Fruit fly (Drosophila melanogaster) whole organism, prepupa: Measurements from ENCODE around the gene CG18787.

ENCODE experiments used
- Blimp-1 ChIP-seq: fragments of 200-800 bp; sonication (Bioruptor generic); optimal IDR thresholded peaks from 3 replicates; lab custom pipeline; 2017; ENCODE audit warnings: missing biosample characterization, missing genetic modification characterization, mild to moderate bottlenecking, moderate library complexity, missing genetic modification reagents
- CG10631 ChIP-seq: fragments of 200-800 bp; sonication (Bioruptor generic); optimal IDR thresholded peaks from 2 replicates; lab custom pipeline; 2016; ENCODE audit warnings: missing biosample characterization, missing genetic modification characterization
- CG11294 ChIP-seq: fragments of 200-800 bp; sonication (Bioruptor generic); IDR thresholded peaks from 2 replicates; pipeline ENCODE4 v1.3.6; 2022; ENCODE audit warnings: missing biosample characterization, missing genetic modification characterization
- CG11902 ChIP-seq: fragments of 200-800 bp; sonication (Bioruptor generic); optimal IDR thresholded peaks from 3 replicates; lab custom pipeline; 2016; ENCODE audit warnings: missing biosample characterization, missing genetic modification characterization
- Eip75B ChIP-seq: fragments of 200-800 bp; sonication (Bioruptor generic); optimal IDR thresholded peaks from 3 replicates; lab custom pipeline; 2016; ENCODE audit warnings: missing biosample characterization, missing genetic modification characterization
- Gug ChIP-seq: fragments of 200-800 bp; sonication (Bioruptor generic); IDR thresholded peaks from 2 replicates; pipeline ENCODE4 v1.3.6; 2022; ENCODE audit warnings: missing biosample characterization, missing genetic modification characterization
- Hr4 ChIP-seq: fragments of 200-800 bp; sonication (Bioruptor generic); optimal IDR thresholded peaks from 3 replicates; lab custom pipeline; 2016; ENCODE audit warnings: missing biosample characterization, missing genetic modification characterization
- OdsH ChIP-seq: fragments of 200-800 bp; sonication (Bioruptor generic); optimal IDR thresholded peaks from 3 replicates; lab custom pipeline; 2016; ENCODE audit warnings: missing biosample characterization, missing genetic modification characterization
- Sox102F ChIP-seq: fragments of 200-800 bp; sonication (Bioruptor generic); optimal IDR thresholded peaks from 2 replicates; lab custom pipeline; 2016; ENCODE audit warnings: missing biosample characterization, mild to moderate bottlenecking, missing genetic modification characterization
- cyc ChIP-seq: fragments of 200-800 bp; sonication (Bioruptor generic); optimal IDR thresholded peaks from 3 replicates; lab custom pipeline; 2016; ENCODE audit warnings: missing biosample characterization, missing genetic modification characterization
- dac ChIP-seq: fragments of 200-800 bp; sonication (Bioruptor generic); optimal IDR thresholded peaks from 2 replicates; lab custom pipeline; 2017; ENCODE audit warnings: missing biosample characterization, mild to moderate bottlenecking, missing genetic modification characterization
- eg ChIP-seq: fragments of 200-800 bp; sonication (Bioruptor generic); IDR thresholded peaks from 3 replicates; pipeline ENCODE4 v1.3.6; 2022; ENCODE audit warnings: missing biosample characterization, missing genetic modification characterization
- fd85E ChIP-seq: fragments of 200-800 bp; sonication (Bioruptor generic); optimal IDR thresholded peaks from 3 replicates; lab custom pipeline; 2016; ENCODE audit warnings: missing biosample characterization, missing genetic modification characterization

- TF ChIP-seq Gug (GFP tag; lab: Robert Waterston, UW) (no peak), Eip75B (GFP tag; lab: Kevin White, UChicago) (no peak), dac (no peak), CG11902 (GFP tag; lab: Kevin White, UChicago) (no peak), fd85E (GFP tag; lab: Kevin White, UChicago) (no peak), OdsH (GFP tag; lab: Kevin White, UChicago) (no peak), CG11294 (GFP tag; lab: Robert Waterston, UW) (no peak), Blimp-1 (no peak), Hr4 (GFP tag; lab: Kevin White, UChicago) (no peak), cyc (no peak), CG10631 (GFP tag; lab: Kevin White, UChicago) (no peak), Sox102F (GFP tag; lab: Kevin White, UChicago) (no peak), eg (GFP tag; lab: Robert Waterston, UW) (no peak)
Observed at dm6 chr2L:12030552-12031131, 31.5 kb upstream of the CG18787 start.
